Worm (Caenorhabditis elegans): ENCODE results near the gene sma-2.

DNA sequence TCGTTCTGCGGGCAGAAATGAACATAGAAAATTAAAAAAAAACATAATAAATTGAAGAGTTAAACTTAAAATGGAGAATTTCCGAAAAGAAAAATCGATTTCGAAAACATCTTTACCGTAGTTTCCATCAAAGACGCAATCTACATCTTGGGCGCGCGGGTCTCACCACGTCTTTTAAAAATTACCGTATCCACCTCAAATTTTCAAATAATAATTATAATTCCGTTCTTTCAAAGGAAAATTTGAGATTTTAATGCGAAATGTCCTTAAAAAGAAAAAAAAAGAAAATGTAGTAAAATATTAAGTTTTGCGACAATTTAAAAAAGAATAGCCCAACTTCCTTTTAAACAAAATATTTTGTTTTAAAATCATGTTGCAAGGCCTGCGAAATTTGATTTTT lies 13.6 kb downstream of the sma-2 start:
- TF ChIP-seq him-1 (tag; optimal IDR thresholded peaks at IDR 0.05) (no peak), W03F9.2 (tag; optimal IDR thresholded peaks at IDR 0.05) (no peak), dao-5 (tag; optimal IDR thresholded peaks at IDR 0.05) (no peak)
